Fruit fly (Drosophila melanogaster): ENCODE results near the gene Toll-9.

The Toll-9 gene

DNA sequence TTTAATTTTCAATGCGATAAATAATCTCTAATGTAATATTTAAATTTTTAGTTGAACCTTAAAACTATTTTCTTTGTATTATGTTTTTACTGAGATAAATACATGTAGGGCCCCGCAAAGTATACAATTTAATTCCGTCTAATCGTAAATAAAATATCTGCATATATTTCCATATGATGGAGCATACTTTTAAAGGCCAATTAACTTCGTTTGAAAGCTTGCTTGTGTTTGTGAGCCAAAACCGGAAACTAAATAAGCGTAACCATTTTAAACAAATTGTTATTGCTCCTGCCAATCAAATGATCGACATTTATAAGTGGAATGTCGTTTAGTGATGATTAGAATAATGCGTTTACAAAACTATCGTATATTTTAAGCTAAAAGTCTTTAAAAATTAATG is 44.3 kb upstream of the Toll-9 start (continued):
- peak; percentile 22 for TF ChIP-seq CG17385 (GFP tag; optimal IDR thresholded peaks at IDR 0.05)
- TF ChIP-seq CG11560 (tag; IDR thresholded peaks at IDR 0.05) = no peak
- peak; percentile 60 for TF ChIP-seq cg (GFP tag; optimal IDR thresholded peaks at IDR 0.05)
- no peak for TF ChIP-seq kay (GFP tag; optimal IDR thresholded peaks at IDR 0.05)
- TF ChIP-seq Bdp1 (GFP tag; optimal IDR thresholded peaks at IDR 0.05) = no peak
- TF ChIP-seq B-H2 (GFP tag; optimal IDR thresholded peaks at IDR 0.05) = peak; percentile 24
- no peak for TF ChIP-seq Sin3A (optimal IDR thresholded peaks at IDR 0.05)
- TF ChIP-seq Dek (tag; optimal IDR thresholded peaks at IDR 0.05) = no peak
- TF ChIP-seq CG12659 (GFP tag; optimal IDR thresholded peaks at IDR 0.05) = peak; percentile 8
- TF ChIP-seq CG2875 (GFP tag; optimal IDR thresholded peaks at IDR 0.05) = no peak
- no peak for TF ChIP-seq CG8290 (GFP tag; optimal IDR thresholded peaks at IDR 0.05)
- TF ChIP-seq CG8290 (tag; optimal IDR thresholded peaks at IDR 0.05) = peak in 1 of 2 experiments; percentile 17
- TF ChIP-seq Med (GFP tag) = peak; percentile 63
- no peak for TF ChIP-seq org-1 (GFP tag; optimal IDR thresholded peaks at IDR 0.05)
- no peak for TF ChIP-seq nerfin-1 (tag; optimal IDR thresholded peaks at IDR 0.05)
- TF ChIP-seq CG2889 (GFP tag; IDR thresholded peaks at IDR 0.05) = no peak
- TF ChIP-seq NfI (GFP tag; optimal IDR thresholded peaks at IDR 0.05) = peak; percentile 10
- no peak for TF ChIP-seq Hmx (GFP tag; optimal IDR thresholded peaks at IDR 0.05)
- no peak for TF ChIP-seq Xrp1 (GFP tag; IDR thresholded peaks at IDR 0.05)
- TF ChIP-seq Dll (GFP tag; IDR thresholded peaks at IDR 0.05; ENCODE audit: partially characterized antibody) = no peak
- no peak for TF ChIP-seq CG12104 (GFP tag; optimal IDR thresholded peaks at IDR 0.05)
- no peak for TF ChIP-seq Dref (GFP tag; IDR thresholded peaks at IDR 0.05)
- no peak for TF ChIP-seq CHES-1-like (GFP tag; optimal IDR thresholded peaks at IDR 0.05)
- no peak for TF ChIP-seq Max (GFP tag; optimal IDR thresholded peaks at IDR 0.05)
- peak; percentile 17 for TF ChIP-seq CG6765 (GFP tag; optimal IDR thresholded peaks at IDR 0.05)
- no peak for TF ChIP-seq CG3838 (GFP tag; optimal IDR thresholded peaks at IDR 0.05)
- no peak for TF ChIP-seq luna (GFP tag; optimal IDR thresholded peaks at IDR 0.05)
- TF ChIP-seq Vsx1 (GFP tag; optimal IDR thresholded peaks at IDR 0.05) = peak; percentile 100
- TF ChIP-seq mirr (GFP tag; optimal IDR thresholded peaks at IDR 0.05) = peak; percentile 26
- TF ChIP-seq CG14710 (tag; optimal IDR thresholded peaks at IDR 0.05) = no peak
- TF ChIP-seq wdn (GFP tag; IDR thresholded peaks at IDR 0.05) = no peak
- TF ChIP-seq CG2678 (tag; optimal IDR thresholded peaks at IDR 0.05) = no peak
- no peak for TF ChIP-seq dm (GFP tag; optimal IDR thresholded peaks at IDR 0.05)
- TF ChIP-seq pho (GFP tag; optimal IDR thresholded peaks at IDR 0.05) = no peak
- TF ChIP-seq emc (GFP tag; optimal IDR thresholded peaks at IDR 0.05) = no peak
- TF ChIP-seq stwl (tag; optimal IDR thresholded peaks at IDR 0.05) = no peak
- TF ChIP-seq pan (optimal IDR thresholded peaks at IDR 0.05) = no peak
- no peak for TF ChIP-seq pan (GFP tag; optimal IDR thresholded peaks at IDR 0.05 in 1 of 2, IDR thresholded peaks at IDR 0.05 in 1 of 2)
- peak; percentile 42 for TF ChIP-seq unpg (GFP tag; optimal IDR thresholded peaks at IDR 0.05)
- peak; percentile 23 for TF ChIP-seq CG17568 (GFP tag; optimal IDR thresholded peaks at IDR 0.05)
- TF ChIP-seq CG15011 (GFP tag; optimal IDR thresholded peaks at IDR 0.05) = no peak
- no peak for TF ChIP-seq Atf3 (GFP tag; optimal IDR thresholded peaks at IDR 0.05)
- no peak for TF ChIP-seq CG13287 (GFP tag; IDR thresholded peaks at IDR 0.05; ENCODE audit: partially characterized antibody)
- TF ChIP-seq Gug (GFP tag; IDR thresholded peaks at IDR 0.05) = no peak
- no peak for TF ChIP-seq D (optimal IDR thresholded peaks at IDR 0.05)
- TF ChIP-seq D (GFP tag; optimal IDR thresholded peaks at IDR 0.05) = no peak
- TF ChIP-seq otp (GFP tag; IDR thresholded peaks at IDR 0.05) = no peak
- TF ChIP-seq CG8359 (GFP tag; optimal IDR thresholded peaks at IDR 0.05; ENCODE audit: borderline replicate concordance) = no peak
- TF ChIP-seq exex (tag; optimal IDR thresholded peaks at IDR 0.05) = peak; percentile 53
- no peak for TF ChIP-seq toy (GFP tag; IDR thresholded peaks at IDR 0.05)
- no peak for TF ChIP-seq ftz-f1 (GFP tag; optimal IDR thresholded peaks at IDR 0.05)
- TF ChIP-seq CG33213 (GFP tag; optimal IDR thresholded peaks at IDR 0.05) = no peak
- TF ChIP-seq CG13296 (GFP tag; optimal IDR thresholded peaks at IDR 0.05) = peak; percentile 13

All from whole organism, embryonic.